Worm (Caenorhabditis elegans) whole organism, late embryonic: ENCODE results near the gene pssy-1.

Experiments used
- C38D4.7 ChIP-seq: fragments of 200-800 bp; sonication (Bioruptor generic); optimal IDR thresholded peaks from 2 replicates; lab custom pipeline; 2018; ENCODE audit warnings: mild to moderate bottlenecking, missing genetic modification characterization, moderate library complexity, missing compliant biosample characterization
- F13H6.1 ChIP-seq: sonication (generic microtip); optimal IDR thresholded peaks from 2 replicates; lab custom pipeline; 2016; ENCODE audit warnings: missing genetic modification characterization, missing compliant biosample characterization
- K09A11.1 ChIP-seq: sonication (generic microtip); optimal IDR thresholded peaks from 2 replicates; lab custom pipeline; 2017; ENCODE audit warnings: antibody characterized with exemption, mild to moderate bottlenecking, missing genetic modification characterization, missing compliant biosample characterization; ENCODE audit not compliant: insufficient read depth
- T23F11.4 ChIP-seq: fragments of 200-800 bp; sonication (Bioruptor generic); optimal IDR thresholded peaks from 2 replicates; lab custom pipeline; 2018; ENCODE audit warnings: mild to moderate bottlenecking, missing genetic modification characterization, missing compliant biosample characterization
- ahr-1 ChIP-seq: sonication (generic microtip); optimal IDR thresholded peaks from 2 replicates; lab custom pipeline; 2016; ENCODE audit warnings: missing genetic modification characterization, missing compliant biosample characterization
- ama-1 ChIP-seq: fragments of 150-350 bp; optimal IDR thresholded peaks from 2 replicates; lab custom pipeline; 2014
- ceh-14 ChIP-seq: sonication (generic microtip); optimal IDR thresholded peaks from 2 replicates; lab custom pipeline; 2016; ENCODE audit warnings: missing genotype, missing genetic modification characterization, missing compliant biosample characterization
- ceh-18 ChIP-seq: sonication (generic microtip); optimal IDR thresholded peaks from 2 replicates; lab custom pipeline; 2016; ENCODE audit warnings: missing genetic modification characterization, missing compliant biosample characterization
- ceh-19 ChIP-seq: fragments of 200-800 bp; sonication (Bioruptor generic); optimal IDR thresholded peaks from 2 replicates; lab custom pipeline; 2018; ENCODE audit warnings: mild to moderate bottlenecking, missing genetic modification characterization, missing compliant biosample characterization
- ceh-22 ChIP-seq: sonication (generic microtip); optimal IDR thresholded peaks from 2 replicates; lab custom pipeline; 2017; ENCODE audit warnings: missing biosample characterization, missing genetic modification characterization
- ceh-24 ChIP-seq: sonication (generic microtip); optimal IDR thresholded peaks from 2 replicates; lab custom pipeline; 2016; ENCODE audit warnings: mild to moderate bottlenecking, missing genetic modification characterization, missing compliant biosample characterization
- ceh-30 ChIP-seq: fragments of 150-350 bp; optimal IDR thresholded peaks from 2 replicates; lab custom pipeline; 2014; ENCODE audit warnings: missing biosample characterization, missing genetic modification characterization
- ceh-31 ChIP-seq: sonication (generic microtip); optimal IDR thresholded peaks from 2 replicates; lab custom pipeline; 2016; ENCODE audit warnings: missing genetic modification characterization, missing compliant biosample characterization
- ceh-34 ChIP-seq: sonication (generic microtip); optimal IDR thresholded peaks from 2 replicates; lab custom pipeline; 2016; ENCODE audit warnings: mild to moderate bottlenecking, missing genetic modification characterization, missing compliant biosample characterization
- ceh-45 ChIP-seq: fragments of 200-800 bp; sonication (Bioruptor generic); IDR thresholded peaks from 2 replicates; pipeline ENCODE4 v1.3.6; 2022; ENCODE audit warnings: missing genetic modification reagents, missing genetic modification characterization, missing compliant biosample characterization
- ceh-48 ChIP-seq: sonication (generic microtip); optimal IDR thresholded peaks from 2 replicates; lab custom pipeline; 2016; ENCODE audit warnings: missing genetic modification characterization, inconsistent platforms, missing compliant biosample characterization
- ceh-6 ChIP-seq: fragments of 200-800 bp; sonication (Bioruptor generic); optimal IDR thresholded peaks from 2 replicates; lab custom pipeline; 2018; ENCODE audit warnings: mild to moderate bottlenecking, missing genetic modification characterization, missing compliant biosample characterization
- ceh-9 ChIP-seq: sonication (generic microtip); optimal IDR thresholded peaks from 2 replicates; lab custom pipeline; 2016; ENCODE audit warnings: mild to moderate bottlenecking, missing genetic modification characterization, inconsistent platforms, missing compliant biosample characterization
- che-1 ChIP-seq: sonication (generic microtip); optimal IDR thresholded peaks from 2 replicates; lab custom pipeline; 2016; ENCODE audit warnings: mild to moderate bottlenecking, missing genetic modification characterization, missing compliant biosample characterization
- dmd-4 ChIP-seq: sonication (generic microtip); optimal IDR thresholded peaks from 2 replicates; lab custom pipeline; 2016; ENCODE audit warnings: borderline replicate concordance, missing genetic modification characterization, missing compliant biosample characterization
- dve-1 ChIP-seq: sonication (generic microtip); optimal IDR thresholded peaks from 2 replicates; lab custom pipeline; 2017; ENCODE audit warnings: antibody characterized with exemption, mild to moderate bottlenecking, missing genetic modification characterization, missing compliant biosample characterization
- elt-2 ChIP-seq: sonication (generic microtip); optimal IDR thresholded peaks from 2 replicates; lab custom pipeline; 2016; ENCODE audit warnings: missing genetic modification reagents, missing genetic modification characterization, missing compliant biosample characterization
- elt-4 ChIP-seq: sonication (generic microtip); optimal IDR thresholded peaks from 2 replicates; lab custom pipeline; 2016; ENCODE audit warnings: missing genetic modification characterization, missing compliant biosample characterization
- ets-4 ChIP-seq: sonication (generic microtip); optimal IDR thresholded peaks from 2 replicates; lab custom pipeline; 2016; ENCODE audit warnings: missing genetic modification characterization, missing compliant biosample characterization
- eyg-1 ChIP-seq: sonication (generic microtip); optimal IDR thresholded peaks from 2 replicates; lab custom pipeline; 2016; ENCODE audit warnings: missing genotype, missing genetic modification characterization, missing compliant biosample characterization
- fkh-6 ChIP-seq: sonication (generic microtip); optimal IDR thresholded peaks from 2 replicates; lab custom pipeline; 2016; ENCODE audit warnings: missing genetic modification characterization, missing compliant biosample characterization
- gmeb-2 ChIP-seq: sonication (generic microtip); optimal IDR thresholded peaks from 2 replicates; lab custom pipeline; 2016; ENCODE audit warnings: missing genetic modification characterization, inconsistent platforms, missing compliant biosample characterization
- hlh-15 ChIP-seq: sonication (generic microtip); optimal IDR thresholded peaks from 2 replicates; lab custom pipeline; 2016; ENCODE audit warnings: missing genetic modification characterization, missing compliant biosample characterization
- hlh-30 ChIP-seq: sonication (generic microtip); optimal IDR thresholded peaks from 2 replicates; lab custom pipeline; 2017; ENCODE audit warnings: antibody characterized with exemption, missing genetic modification characterization, missing compliant biosample characterization; ENCODE audit not compliant: insufficient read depth
- lin-11 ChIP-seq: fragments of 200-800 bp; sonication (Bioruptor generic); optimal IDR thresholded peaks from 2 replicates; lab custom pipeline; 2018; ENCODE audit warnings: mild to moderate bottlenecking, missing genetic modification characterization, missing compliant biosample characterization
- madf-2 ChIP-seq: sonication (generic microtip); optimal IDR thresholded peaks from 2 replicates; lab custom pipeline; 2017; ENCODE audit warnings: missing genetic modification characterization, missing compliant biosample characterization
- mec-3 ChIP-seq: sonication (generic microtip); optimal IDR thresholded peaks from 2 replicates; lab custom pipeline; 2016; ENCODE audit warnings: borderline replicate concordance, missing genetic modification characterization, missing compliant biosample characterization
- nfya-1 ChIP-seq: sonication (generic microtip); optimal IDR thresholded peaks from 2 replicates; lab custom pipeline; 2017; ENCODE audit warnings: missing genetic modification characterization, mild to moderate bottlenecking, missing compliant biosample characterization, antibody characterized with exemption, moderate library complexity
- nhr-11 ChIP-seq: fragments of 150-350 bp; optimal IDR thresholded peaks from 2 replicates; lab custom pipeline; 2014; ENCODE audit warnings: missing biosample characterization, missing genetic modification characterization
- nhr-232 ChIP-seq: sonication (generic microtip); optimal IDR thresholded peaks from 2 replicates; lab custom pipeline; 2016; ENCODE audit warnings: missing genetic modification characterization, missing compliant biosample characterization
- odd-2 ChIP-seq: sonication (generic microtip); optimal IDR thresholded peaks from 2 replicates; lab custom pipeline; 2017; ENCODE audit warnings: antibody characterized with exemption, mild to moderate bottlenecking, missing genetic modification characterization, missing compliant biosample characterization
- pag-3 ChIP-seq: sonication (generic microtip); optimal IDR thresholded peaks from 2 replicates; lab custom pipeline; 2016; ENCODE audit warnings: missing compliant biosample characterization, missing genetic modification characterization, borderline replicate concordance
- pat-9 ChIP-seq: fragments of 200-800 bp; sonication (Bioruptor generic); optimal IDR thresholded peaks from 2 replicates; lab custom pipeline; 2018; ENCODE audit warnings: mild to moderate bottlenecking, missing genetic modification characterization, moderate library complexity, missing compliant biosample characterization
- pax-1 ChIP-seq: fragments of 150-350 bp; optimal IDR thresholded peaks from 2 replicates; lab custom pipeline; 2014; ENCODE audit warnings: missing biosample characterization, missing genetic modification characterization
- pha-4 ChIP-seq: fragments of 150-350 bp; optimal IDR thresholded peaks from 2 replicates; lab custom pipeline; 2018; ENCODE audit warnings: missing biosample characterization, missing genetic modification reagents, missing genetic modification characterization
- pqm-1 ChIP-seq: sonication (generic microtip); optimal IDR thresholded peaks from 2 replicates; lab custom pipeline; 2016; ENCODE audit warnings: missing genetic modification characterization, missing compliant biosample characterization
- pros-1 ChIP-seq: fragments of 150-350 bp; optimal IDR thresholded peaks from 2 replicates; lab custom pipeline; 2014; ENCODE audit warnings: missing biosample characterization, missing genetic modification reagents, missing genetic modification characterization
- sdc-2 ChIP-seq: sonication (generic microtip); optimal IDR thresholded peaks from 2 replicates; lab custom pipeline; 2016; ENCODE audit warnings: missing genotype, missing genetic modification characterization, missing compliant biosample characterization
- syd-9 ChIP-seq: sonication (generic microtip); optimal IDR thresholded peaks from 2 replicates; lab custom pipeline; 2016; ENCODE audit warnings: mild to moderate bottlenecking, missing genetic modification characterization, moderate library complexity, missing compliant biosample characterization
- tbx-2 ChIP-seq: sonication (generic microtip); optimal IDR thresholded peaks from 2 replicates; lab custom pipeline; 2016; ENCODE audit warnings: missing genetic modification characterization, missing compliant biosample characterization
- tbx-7 ChIP-seq: sonication (generic microtip); optimal IDR thresholded peaks from 2 replicates; lab custom pipeline; 2016; ENCODE audit warnings: missing genotype, missing genetic modification characterization, missing compliant biosample characterization
- ttx-3 ChIP-seq: sonication (generic microtip); optimal IDR thresholded peaks from 2 replicates; lab custom pipeline; 2016; ENCODE audit warnings: missing genetic modification reagents, missing genetic modification characterization, missing compliant biosample characterization
- unc-3 ChIP-seq, 2 experiments: fragments of 200-800 bp in 1 of 2; sonication (Bioruptor generic) in 1 of 2; sonication (generic microtip) in 1 of 2; conservative IDR thresholded peaks in 1 of 2; optimal IDR thresholded peaks in 1 of 2; 2 replicates each; pipeline versions ENCODE4 v1.3.6 to Lab custom; 2016 to 2022; ENCODE audit warnings: missing compliant biosample characterization in 2 of 2, missing genetic modification characterization in 2 of 2, missing genetic modification reagents in 1 of 2
- unc-55 ChIP-seq: sonication (generic microtip); optimal IDR thresholded peaks from 2 replicates; lab custom pipeline; 2017; ENCODE audit warnings: missing biosample characterization, missing genetic modification reagents, missing genetic modification characterization
- unc-86 ChIP-seq: sonication (generic microtip); optimal IDR thresholded peaks from 2 replicates; lab custom pipeline; 2016; ENCODE audit warnings: missing genetic modification characterization, missing compliant biosample characterization
- ztf-16 ChIP-seq: sonication (generic microtip); optimal IDR thresholded peaks from 2 replicates; lab custom pipeline; 2017; ENCODE audit warnings: missing genetic modification characterization, missing compliant biosample characterization

Gene pssy-1

DNA sequence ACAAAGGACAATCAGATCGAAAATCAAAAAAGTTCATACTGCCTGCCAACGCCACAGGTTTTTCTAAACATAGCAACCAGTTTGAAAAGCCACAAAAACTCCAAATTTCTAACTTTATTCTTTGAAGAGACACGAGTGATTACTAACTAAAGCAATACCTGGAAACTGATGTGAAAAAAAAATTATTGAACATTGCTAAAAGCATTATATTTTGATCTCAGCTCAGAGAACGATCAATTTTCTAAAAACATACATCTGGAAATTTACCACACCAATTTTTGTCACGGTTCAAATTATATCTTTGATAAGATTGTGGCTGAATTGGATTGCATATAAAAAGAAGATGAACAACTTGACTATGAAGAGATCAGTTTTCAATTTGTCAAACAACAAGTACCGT lies 7.9 kb upstream of the pssy-1 start:
- no peak for TF ChIP-seq ceh-6 (GFP tag; lab: Kevin White, UChicago)
- TF ChIP-seq nhr-11: no peak
- TF ChIP-seq fkh-6 (tag; lab: Kevin White, UChicago): no peak
- no peak for TF ChIP-seq lin-11 (tag; lab: Kevin White, UChicago)

DNA sequence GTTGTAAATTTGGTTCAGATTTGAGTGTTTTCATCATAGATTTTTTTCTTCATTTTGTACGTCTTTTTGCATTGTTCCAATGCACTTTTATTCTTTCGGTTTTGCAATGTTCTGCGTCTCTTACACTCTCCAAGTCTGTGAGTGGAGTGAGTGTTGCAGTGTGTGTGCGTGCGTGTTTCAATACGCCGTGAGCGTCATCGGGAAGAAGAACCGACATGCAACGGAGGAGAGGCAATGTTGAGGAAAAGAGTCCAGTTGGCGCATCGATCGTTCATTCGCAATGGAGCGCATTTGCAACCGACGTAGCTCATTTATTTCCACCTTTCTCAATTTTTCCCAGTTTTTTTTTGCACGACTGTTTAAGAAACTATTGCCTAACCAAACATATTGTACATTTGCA lies 6.8 kb upstream of the pssy-1 start, which contains the start of gene ZC506.1:
Gene ZC506.1, plus strand, starts transcription at position 400 of the 400 bp plus-strand sequence.
- peak; percentile 21 for TF ChIP-seq ttx-3 (tag; lab: Kevin White, UChicago)
- TF ChIP-seq unc-3 (GFP tag; conservative IDR thresholded peaks at IDR 0.05; lab: Robert Waterston, UW): no peak
- peak; percentile 43 for TF ChIP-seq unc-3 (tag; optimal IDR thresholded peaks at IDR 0.05; lab: Kevin White, UChicago)
- TF ChIP-seq ceh-19 (GFP tag; lab: Kevin White, UChicago): peak; percentile 64
- TF ChIP-seq ceh-22 (tag; lab: Kevin White, UChicago): no peak
- peak; percentile 52 for TF ChIP-seq hlh-30
- no peak for TF ChIP-seq fkh-6 (tag; lab: Kevin White, UChicago)
- peak; percentile 50 for TF ChIP-seq pag-3 (tag; lab: Kevin White, UChicago)
- no peak for TF ChIP-seq ceh-45 (GFP tag; lab: Robert Waterston, UW)
- no peak for TF ChIP-seq pqm-1 (tag; lab: Kevin White, UChicago)
- no peak for TF ChIP-seq elt-4 (tag; lab: Kevin White, UChicago)
- peak; percentile 13 for TF ChIP-seq T23F11.4 (GFP tag; lab: Kevin White, UChicago)
- no peak for TF ChIP-seq C38D4.7 (GFP tag; lab: Kevin White, UChicago)
- TF ChIP-seq ceh-9 (tag; lab: Kevin White, UChicago): no peak
- TF ChIP-seq nfya-1: peak; percentile 97
- TF ChIP-seq F13H6.1: peak; percentile 42
- TF ChIP-seq pat-9 (tag; lab: Kevin White, UChicago): no peak
- TF ChIP-seq ceh-34 (tag; lab: Kevin White, UChicago): peak; percentile 90
- peak; percentile 15 for TF ChIP-seq pax-1 (tag; lab: Kevin White, UChicago)
- TF ChIP-seq dmd-4 (tag; lab: Kevin White, UChicago): peak; percentile 2
- TF ChIP-seq che-1 (tag; lab: Kevin White, UChicago): no peak
- TF ChIP-seq K09A11.1: peak; percentile 15
- no peak for TF ChIP-seq odd-2
- peak; percentile 95 for TF ChIP-seq ceh-18 (tag; lab: Kevin White, UChicago)
- peak; percentile 74 for TF ChIP-seq ceh-30 (tag; lab: Kevin White, UChicago)
- no peak for TF ChIP-seq tbx-7 (tag; lab: Kevin White, UChicago)
- TF ChIP-seq ceh-48 (tag; lab: Kevin White, UChicago): peak; percentile 92
- TF ChIP-seq syd-9 (tag; lab: Kevin White, UChicago): peak; percentile 63
- no peak for TF ChIP-seq ceh-14 (tag; lab: Kevin White, UChicago)
- TF ChIP-seq ceh-31 (tag; lab: Kevin White, UChicago): peak; percentile 96
- peak; percentile 84 for TF ChIP-seq tbx-2 (tag; lab: Kevin White, UChicago)
- peak; percentile 68 for TF ChIP-seq ztf-16 (tag; lab: Kevin White, UChicago)
- TF ChIP-seq nhr-232 (tag; lab: Kevin White, UChicago): no peak
- TF ChIP-seq unc-86 (tag; lab: Kevin White, UChicago): peak; percentile 62
- peak; percentile 64 for TF ChIP-seq ets-4 (tag; lab: Kevin White, UChicago)
- no peak for TF ChIP-seq eyg-1 (tag; lab: Kevin White, UChicago)
- peak; percentile 69 for TF ChIP-seq madf-2 (tag; lab: Kevin White, UChicago)
- no peak for TF ChIP-seq ahr-1
- TF ChIP-seq mec-3 (tag; lab: Kevin White, UChicago): no peak
- peak; percentile 89 for TF ChIP-seq pros-1 (tag; lab: Kevin White, UChicago)
- TF ChIP-seq hlh-15: no peak
- TF ChIP-seq ama-1 (lab: Kevin White, UChicago): no peak
- peak; percentile 71 for TF ChIP-seq dve-1 (tag; lab: Kevin White, UChicago)
- no peak for TF ChIP-seq gmeb-2 (tag; lab: Kevin White, UChicago)
- peak; percentile 78 for TF ChIP-seq unc-55 (GFP tag; lab: Kevin White, UChicago)
- peak; percentile 53 for TF ChIP-seq elt-2 (tag; lab: Kevin White, UChicago)
- TF ChIP-seq pha-4: no peak
- TF ChIP-seq sdc-2 (tag; lab: Kevin White, UChicago): peak; percentile 77
- TF ChIP-seq lin-11 (tag; lab: Kevin White, UChicago): no peak
- no peak for TF ChIP-seq ceh-24 (tag; lab: Kevin White, UChicago)
